Worm (Caenorhabditis elegans) whole organism, early embryonic: Measurements from ENCODE around the gene H04J21.1.

ENCODE experiments used
- B0310.2 ChIP-seq: sonication (generic microtip); optimal IDR thresholded peaks from 2 replicates; lab custom pipeline; 2016; ENCODE audit warnings: mild to moderate bottlenecking, missing genetic modification characterization, missing compliant biosample characterization
- F13C5.2 ChIP-seq: sonication (generic microtip); optimal IDR thresholded peaks from 2 replicates; lab custom pipeline; 2017; ENCODE audit warnings: mild to moderate bottlenecking, missing genetic modification characterization, inconsistent platforms, missing compliant biosample characterization
- aly-1 ChIP-seq: sonication (generic microtip); optimal IDR thresholded peaks from 2 replicates; lab custom pipeline; 2016; ENCODE audit warnings: missing genetic modification characterization, missing compliant biosample characterization
- ama-1 ChIP-seq: fragments of 150-350 bp; optimal IDR thresholded peaks from 2 replicates; lab custom pipeline; 2014
- ceh-13 ChIP-seq: fragments of 200-800 bp; sonication (Bioruptor generic); optimal IDR thresholded peaks from 2 replicates; lab custom pipeline; 2018; ENCODE audit warnings: mild to moderate bottlenecking, missing genetic modification characterization, missing compliant biosample characterization
- ceh-36 ChIP-seq: sonication (generic microtip); optimal IDR thresholded peaks from 2 replicates; lab custom pipeline; 2016; ENCODE audit warnings: missing genetic modification characterization, inconsistent platforms, missing compliant biosample characterization
- ets-7 ChIP-seq: sonication (generic microtip); optimal IDR thresholded peaks from 2 replicates; lab custom pipeline; 2016; ENCODE audit warnings: missing genotype, missing genetic modification characterization, missing compliant biosample characterization
- flt-1 ChIP-seq: fragments of 200-800 bp; sonication (Bioruptor generic); IDR thresholded peaks from 2 replicates; pipeline ENCODE4 v1.3.6; 2022; ENCODE audit warnings: missing genetic modification characterization, missing compliant biosample characterization
- hmbx-1 ChIP-seq: sonication (generic microtip); optimal IDR thresholded peaks from 2 replicates; lab custom pipeline; 2016; ENCODE audit warnings: mild to moderate bottlenecking, missing genetic modification characterization, missing compliant biosample characterization
- hmg-4 ChIP-seq: fragments of 200-800 bp; sonication (Bioruptor generic); optimal IDR thresholded peaks from 2 replicates; lab custom pipeline; 2018; ENCODE audit warnings: mild to moderate bottlenecking, missing genetic modification characterization, missing compliant biosample characterization
- hnd-1 ChIP-seq: sonication (generic microtip); optimal IDR thresholded peaks from 2 replicates; lab custom pipeline; 2016; ENCODE audit warnings: missing genetic modification characterization, missing compliant biosample characterization
- pes-1 ChIP-seq: fragments of 200-800 bp; sonication (Bioruptor generic); IDR thresholded peaks from 2 replicates; pipeline ENCODE4 v1.3.6; 2022; ENCODE audit warnings: missing genetic modification reagents, missing genetic modification characterization, missing compliant biosample characterization
- scrt-1 ChIP-seq: fragments of 200-800 bp; sonication (Bioruptor generic); IDR thresholded peaks from 2 replicates; pipeline ENCODE4 v1.3.6; 2022; ENCODE audit warnings: missing genetic modification characterization, missing compliant biosample characterization
- sea-1 ChIP-seq: fragments of 200-800 bp; sonication (Bioruptor generic); conservative IDR thresholded peaks from 2 replicates; pipeline ENCODE4 v1.3.6; 2022; ENCODE audit warnings: missing genetic modification characterization, missing compliant biosample characterization
- tbx-11 ChIP-seq: fragments of 200-800 bp; sonication (Bioruptor generic); IDR thresholded peaks from 2 replicates; pipeline ENCODE4 v1.3.6; 2022; ENCODE audit warnings: missing genetic modification characterization, missing compliant biosample characterization
- tbx-37 ChIP-seq: fragments of 200-800 bp; sonication (Bioruptor generic); conservative IDR thresholded peaks from 2 replicates; pipeline ENCODE4 v1.3.6; 2022; ENCODE audit warnings: missing genetic modification reagents, missing genetic modification characterization, missing compliant biosample characterization
- tra-4 ChIP-seq: sonication (generic microtip); optimal IDR thresholded peaks from 2 replicates; lab custom pipeline; 2017; ENCODE audit warnings: missing genetic modification characterization, missing compliant biosample characterization

Gene H04J21.1

ce11 chrIII:2330389-2330788 is 41.4 kb downstream of the H04J21.1 start:
- TF ChIP-seq ets-7 (tag; lab: Kevin White, UChicago) (no peak), F13C5.2 (no peak), tbx-37 (no peak), hmg-4 (GFP tag; lab: Kevin White, UChicago) (no peak), ceh-36 (tag; lab: Kevin White, UChicago) (peak; percentile 43), pes-1 (no peak)

ce11 chrIII:2329336-2329735 is 42.4 kb downstream of the H04J21.1 start, which contains the start of gene Y54F10BM.12:
Gene Y54F10BM.12, minus strand, starts transcription at chrIII:2329679.
- TF ChIP-seq ama-1 (no peak), hnd-1 (tag; lab: Kevin White, UChicago) (no peak), ceh-36 (tag; lab: Kevin White, UChicago) (no peak), scrt-1 (GFP tag; lab: Robert Waterston, UW) (no peak), hmbx-1 (no peak), pes-1 (no peak), tra-4 (tag; lab: Kevin White, UChicago) (no peak), tbx-11 (GFP tag; lab: Robert Waterston, UW) (no peak), hmg-4 (GFP tag; lab: Kevin White, UChicago) (no peak), aly-1 (tag; lab: Kevin White, UChicago) (no peak), B0310.2 (no peak), ceh-13 (GFP tag; lab: Kevin White, UChicago) (no peak), ets-7 (tag; lab: Kevin White, UChicago) (no peak), flt-1 (no peak), tbx-37 (no peak), F13C5.2 (no peak), sea-1 (GFP tag; lab: Robert Waterston, UW) (no peak)

ce11 chrIII:2328612-2329011 is 43.2 kb downstream of the H04J21.1 start:
- no peak for TF ChIP-seq aly-1 (tag; lab: Kevin White, UChicago)
- TF ChIP-seq F13C5.2, result no peak
- no peak for TF ChIP-seq hnd-1 (tag; lab: Kevin White, UChicago)
- TF ChIP-seq tbx-37, result no peak
- no peak for TF ChIP-seq scrt-1 (GFP tag; lab: Robert Waterston, UW)
- TF ChIP-seq hmbx-1, result no peak
- TF ChIP-seq sea-1 (GFP tag; lab: Robert Waterston, UW), result no peak
- TF ChIP-seq pes-1, result no peak
- TF ChIP-seq B0310.2, result no peak
- no peak for TF ChIP-seq ama-1
- no peak for TF ChIP-seq hmg-4 (GFP tag; lab: Kevin White, UChicago)
- TF ChIP-seq tra-4 (tag; lab: Kevin White, UChicago), result no peak
- no peak for TF ChIP-seq flt-1
- no peak for TF ChIP-seq ceh-36 (tag; lab: Kevin White, UChicago)
- TF ChIP-seq tbx-11 (GFP tag; lab: Robert Waterston, UW), result no peak
- TF ChIP-seq ceh-13 (GFP tag; lab: Kevin White, UChicago), result no peak
- TF ChIP-seq ets-7 (tag; lab: Kevin White, UChicago), result no peak

ce11 chrIII:2324703-2325102 is 47.1 kb downstream of the H04J21.1 start:
- TF ChIP-seq tbx-11 (GFP tag; lab: Robert Waterston, UW) (no peak), tra-4 (tag; lab: Kevin White, UChicago) (no peak), sea-1 (GFP tag; lab: Robert Waterston, UW) (no peak), flt-1 (no peak), ama-1 (no peak), ceh-36 (tag; lab: Kevin White, UChicago) (no peak), F13C5.2 (no peak), ets-7 (tag; lab: Kevin White, UChicago) (no peak), hmg-4 (GFP tag; lab: Kevin White, UChicago) (no peak), B0310.2 (no peak), tbx-37 (no peak)
